Worm (Caenorhabditis elegans): Measurements from ENCODE around the gene ife-1.

ife-1 gene

DNA sequence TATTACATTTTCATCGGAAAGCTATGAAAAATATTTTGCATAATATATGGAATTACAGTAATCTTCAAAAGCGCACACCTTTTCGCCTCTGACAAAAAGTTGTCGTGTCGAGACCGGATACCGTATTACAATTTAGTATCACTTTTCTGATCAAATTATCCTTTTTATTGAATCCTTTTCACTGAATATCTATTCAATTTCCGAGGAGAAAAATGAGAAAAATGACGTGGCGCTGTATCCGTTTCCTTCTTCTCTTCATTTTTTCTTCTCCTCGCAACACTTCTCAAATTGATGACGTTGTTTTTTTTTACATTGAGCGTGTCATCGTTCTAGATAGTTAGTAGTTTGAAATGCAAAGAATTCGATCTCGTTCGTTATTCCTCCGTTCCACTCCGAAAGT is 7.7 kb downstream of the ife-1 start:
- peak in 1 of 2 experiments; percentile 37 for TF ChIP-seq lsy-2 (tag; optimal IDR thresholded peaks at IDR 0.05)
- TF ChIP-seq nhr-77 (tag; optimal IDR thresholded peaks at IDR 0.05): no peak
- peak; percentile 25; the same call in 1 of the 2 replicates for TF ChIP-seq ctbp-1 (GFP tag; IDR thresholded peaks at IDR 0.05)
- no peak for TF ChIP-seq ceh-32 (tag; optimal IDR thresholded peaks at IDR 0.05; ENCODE audit: poor library complexity)
- no peak for TF ChIP-seq zag-1 (tag; optimal IDR thresholded peaks at IDR 0.05)
- TF ChIP-seq D1046.2 (GFP tag; IDR thresholded peaks at IDR 0.05): no peak
- peak; percentile 82 for TF ChIP-seq ces-1 (GFP tag; optimal IDR thresholded peaks at IDR 0.05)
- TF ChIP-seq zfp-2 (tag; optimal IDR thresholded peaks at IDR 0.05): no peak
- TF ChIP-seq lir-3 (tag; optimal IDR thresholded peaks at IDR 0.05): no peak
- no peak for TF ChIP-seq mxl-2 (GFP tag; conservative IDR thresholded peaks at IDR 0.05)
- no peak for TF ChIP-seq pha-4 (GFP tag; IDR thresholded peaks at IDR 0.05)
- TF ChIP-seq pha-4 (tag; optimal IDR thresholded peaks at IDR 0.05): no peak
- no peak for TF ChIP-seq ama-1 (optimal IDR thresholded peaks at IDR 0.05)
- TF ChIP-seq lin-38 (GFP tag; IDR thresholded peaks at IDR 0.05): no peak
- no peak for TF ChIP-seq R02D3.7 (tag; optimal IDR thresholded peaks at IDR 0.05)
- no peak for TF ChIP-seq nhr-10 (tag; optimal IDR thresholded peaks at IDR 0.05)
- no peak for TF ChIP-seq hif-1 (tag; optimal IDR thresholded peaks at IDR 0.05)

DNA sequence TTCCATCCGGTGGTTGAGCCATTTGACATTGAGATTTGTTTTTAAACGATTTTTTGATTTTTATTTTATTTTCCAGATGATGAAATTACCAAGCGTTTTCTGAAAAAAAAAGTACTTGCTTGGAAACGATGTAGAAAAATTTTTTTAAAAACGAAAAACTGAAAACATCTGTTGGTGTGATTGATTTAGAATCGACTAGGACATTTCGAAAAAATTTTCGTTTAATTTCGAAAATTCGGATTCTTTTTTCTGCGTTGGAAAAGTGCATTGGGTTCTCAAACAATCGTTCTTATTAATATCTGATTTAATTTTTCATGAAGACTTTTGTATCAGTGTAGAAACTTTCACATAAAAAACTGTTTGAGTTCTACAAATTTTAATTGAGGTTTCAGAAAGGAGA is 16.0 kb downstream of the ife-1 start, which contains the start of gene F53A2.9:
Gene F53A2.9 (minus strand): TSS at position 101 of the 400 bp plus-strand sequence.
- no peak for TF ChIP-seq hmg-1.1 (GFP tag; IDR thresholded peaks at IDR 0.05)
- no peak for TF ChIP-seq lsy-2 (tag; optimal IDR thresholded peaks at IDR 0.05)
- TF ChIP-seq snpc-1.2 (GFP tag; IDR thresholded peaks at IDR 0.05): no peak
- TF ChIP-seq rbr-2 (tag; optimal IDR thresholded peaks at IDR 0.05): no peak
- no peak for TF ChIP-seq nhr-77 (tag; optimal IDR thresholded peaks at IDR 0.05)
- no peak for TF ChIP-seq R02D3.7 (tag; optimal IDR thresholded peaks at IDR 0.05)
- no peak for TF ChIP-seq D1046.2 (GFP tag; IDR thresholded peaks at IDR 0.05)
- TF ChIP-seq nhr-41 (GFP tag; IDR thresholded peaks at IDR 0.05): no peak
- TF ChIP-seq zip-11 (GFP tag; IDR thresholded peaks at IDR 0.05): no peak
- TF ChIP-seq zag-1 (tag; optimal IDR thresholded peaks at IDR 0.05): no peak
- TF ChIP-seq F26F4.8 (GFP tag; conservative IDR thresholded peaks at IDR 0.05): no peak

DNA sequence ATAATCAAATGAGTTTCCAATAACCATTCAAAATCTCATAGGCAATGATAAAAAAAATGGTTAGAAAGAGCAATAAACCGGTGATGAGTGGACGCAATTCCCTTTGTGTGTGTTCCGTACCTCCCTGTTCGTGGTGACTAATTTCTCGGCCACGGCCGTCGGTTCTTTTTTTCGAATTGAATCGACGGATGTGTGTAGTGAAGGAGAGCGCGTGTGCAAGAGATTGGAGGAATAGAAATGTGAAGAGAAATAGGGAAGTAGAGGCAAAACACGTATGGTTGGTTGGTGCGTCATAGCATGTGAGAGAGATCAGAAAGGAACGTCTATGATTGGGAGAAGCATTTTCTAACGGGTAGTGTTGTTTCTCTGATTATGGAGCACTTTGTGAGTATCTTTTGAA is 16.6 kb downstream of the ife-1 start:
- TF ChIP-seq vab-7 (GFP tag; IDR thresholded peaks at IDR 0.05) (no peak), sdz-12 (GFP tag; optimal IDR thresholded peaks at IDR 0.05) (no peak), zag-1 (tag; optimal IDR thresholded peaks at IDR 0.05) (no peak), hlh-30 (tag; optimal IDR thresholded peaks at IDR 0.05; ENCODE audit: insufficient read depth) (peak; percentile 92), snpc-4 (tag; optimal IDR thresholded peaks at IDR 0.05) (no peak), aha-1 (tag) (peak; percentile 50), mdl-1 (tag; optimal IDR thresholded peaks at IDR 0.05) (peak; percentile 65 to 90), F10B5.3 (tag; optimal IDR thresholded peaks at IDR 0.05) (no peak), F44E2.7 (GFP tag; IDR thresholded peaks at IDR 0.05) (no peak), hif-1 (tag; optimal IDR thresholded peaks at IDR 0.05) (peak in 1 of 2 experiments; percentile 37), nhr-6 (tag; optimal IDR thresholded peaks at IDR 0.05) (peak; percentile 89), madf-5 (GFP tag; IDR thresholded peaks at IDR 0.05) (no peak), dpl-1 (GFP tag; optimal IDR thresholded peaks at IDR 0.05) (peak; percentile 32), mxl-3 (GFP tag; optimal IDR thresholded peaks at IDR 0.05) (peak; percentile 96), lir-3 (tag; optimal IDR thresholded peaks at IDR 0.05) (no peak), unc-130 (GFP tag; optimal IDR thresholded peaks at IDR 0.05) (no peak), duxl-1 (tag; optimal IDR thresholded peaks at IDR 0.05; ENCODE audit: poor library complexity) (no peak), pha-4 (GFP tag; IDR thresholded peaks at IDR 0.05) (no peak), pha-4 (tag; optimal IDR thresholded peaks at IDR 0.05) (peak; percentile 87), unc-62 (GFP tag; optimal IDR thresholded peaks at IDR 0.05 in 1 of 2) (peak in 1 of 2 experiments; percentile 63), unc-62 (tag; optimal IDR thresholded peaks at IDR 0.05) (no peak), nhr-11 (tag; optimal IDR thresholded peaks at IDR 0.05) (peak; percentile 74), dve-1 (tag; optimal IDR thresholded peaks at IDR 0.05; ENCODE audit: insufficient read depth) (peak; percentile 54), nhr-28 (tag; optimal IDR thresholded peaks at IDR 0.05) (peak; percentile 97), fkh-10 (GFP tag; optimal IDR thresholded peaks at IDR 0.05) (peak; percentile 60), nhr-77 (tag; optimal IDR thresholded peaks at IDR 0.05) (peak; percentile 6), lsy-2 (tag; optimal IDR thresholded peaks at IDR 0.05) (no peak)
